Comparison of ENCODE assay signal across 1 worm cellular context in genomic region chrX:9401963-9402362, ce11.
TF ChIP-seq lines count a peak whose summit lies in the region.

No protein-coding gene starts in this region.

TF ChIP-seq in whole organism, L4 larva, 104 proteins besides CTCF, POLR2A, EP300 and RAD21 (continued from another document):
- TF ChIP-seq lin-13 (GFP tag; optimal IDR thresholded peaks at IDR 0.05; lab: Kevin White, UChicago): no peak
